Worm (Caenorhabditis elegans) whole organism, L4 larva: ENCODE measurements around the gene C50D2.6.

Experiments
- ZK546.5 ChIP-seq, 2 experiments: sonication (generic microtip); optimal IDR thresholded peaks; 2 replicates each; lab custom pipeline; 2017; ENCODE audit warnings: missing biosample characterization in 2 of 2, missing genetic modification characterization in 2 of 2
- cey-2 ChIP-seq: sonication (generic microtip); optimal IDR thresholded peaks from 3 replicates; lab custom pipeline; 2017; ENCODE audit warnings: missing genetic modification characterization, mild to moderate bottlenecking, missing compliant biosample characterization, antibody characterized with exemption, borderline replicate concordance; ENCODE audit not compliant: insufficient read depth
- snpc-4 ChIP-seq: fragments of 150-350 bp; optimal IDR thresholded peaks from 2 replicates; lab custom pipeline; 2014; ENCODE audit warnings: missing biosample characterization, missing genetic modification characterization
- unc-62 ChIP-seq, 3 experiments: fragments of 150-350 bp in 1 of 3; sonication (generic microtip); optimal IDR thresholded peaks in 2 of 3; peaks in 1 of 3; 1 replicate in 1 of 3; 2 replicates in 2 of 3; lab custom pipeline; 2014 to 2017; ENCODE audit warnings: missing biosample characterization in 3 of 3, missing genetic modification characterization in 3 of 3, missing genetic modification reagents in 3 of 3, missing genotype in 1 of 3

ce11 chrII:108865-109264, 24.6 kb downstream of the C50D2.6 start, which contains the start of gene C50D2.2:
- no peak for TF ChIP-seq unc-62 (GFP tag; optimal IDR thresholded peaks at IDR 0.05 in 1 of 2; lab: Kevin White, UChicago)
- TF ChIP-seq unc-62 (tag; optimal IDR thresholded peaks at IDR 0.05; lab: Kevin White, UChicago): no peak
- TF ChIP-seq ZK546.5 (tag; optimal IDR thresholded peaks at IDR 0.05; lab: Kevin White, UChicago): no peak
- no peak for TF ChIP-seq snpc-4 (tag; lab: Kevin White, UChicago)
- TF ChIP-seq cey-2 (tag; lab: Kevin White, UChicago): no peak
